Fruit fly (Drosophila melanogaster) whole organism, wandering third instar larva: ENCODE results near the gene CG43335.

ENCODE experiments used
- CG32264 ChIP-seq: fragments of 200-800 bp; sonication (Bioruptor generic); optimal IDR thresholded peaks from 2 replicates; lab custom pipeline; 2016; ENCODE audit warnings: missing biosample characterization, missing genetic modification characterization
- CG9705 ChIP-seq: fragments of 200-800 bp; sonication (Bioruptor generic); optimal IDR thresholded peaks from 2 replicates; lab custom pipeline; 2018; ENCODE audit warnings: missing biosample characterization, mild to moderate bottlenecking, missing genetic modification characterization
- Dfd ChIP-seq: fragments of >200 bp; optimal IDR thresholded peaks from 2 replicates; lab custom pipeline; 2017; ENCODE audit warnings: missing biosample characterization, missing genetic modification characterization
- Dif ChIP-seq: fragments of 200-275, 200-300 bp; sonication (Bioruptor generic); optimal IDR thresholded peaks from 2 replicates; lab custom pipeline; 2018; ENCODE audit warnings: missing biosample characterization, missing genetic modification characterization; ENCODE audit not compliant: partially characterized antibody
- HLH106 ChIP-seq: fragments of 200-800 bp; optimal IDR thresholded peaks from 3 replicates; lab custom pipeline; 2019; ENCODE audit warnings: missing biosample characterization, mild to moderate bottlenecking, missing genetic modification characterization, moderate library complexity
- Hnf4 ChIP-seq: fragments of 200-800 bp; sonication (Bioruptor generic); optimal IDR thresholded peaks from 2 replicates; lab custom pipeline; 2016; ENCODE audit warnings: missing biosample characterization, mild to moderate bottlenecking, missing genetic modification characterization
- Jra ChIP-seq: sonication (Bioruptor generic); optimal IDR thresholded peaks from 2 replicates; lab custom pipeline; 2016; ENCODE audit warnings: missing biosample characterization, missing genetic modification characterization
- Mio ChIP-seq: sonication (Bioruptor generic); optimal IDR thresholded peaks from 2 replicates; lab custom pipeline; 2016; ENCODE audit warnings: missing biosample characterization, missing genetic modification characterization
- Myc ChIP-seq: fragments of >200 bp; optimal IDR thresholded peaks from 2 replicates; lab custom pipeline; 2017
- N ChIP-seq: fragments of >200 bp; optimal IDR thresholded peaks from 2 replicates; lab custom pipeline; 2018; ENCODE audit warnings: missing biosample characterization, missing external identifiers, missing genetic modification characterization
- OdsH ChIP-seq: fragments of 200-800 bp; sonication (Bioruptor generic); optimal IDR thresholded peaks from 2 replicates; lab custom pipeline; 2016; ENCODE audit warnings: missing biosample characterization, mild to moderate bottlenecking, missing genetic modification characterization
- Rel ChIP-seq, 2 experiments: fragments of 200-800 bp; sonication (Bioruptor generic) in 1 of 2; optimal IDR thresholded peaks; 2 replicates in 1 of 2; 3 replicates in 1 of 2; lab custom pipeline; 2016 to 2019; ENCODE audit warnings: mild to moderate bottlenecking in 2 of 2, missing biosample characterization in 2 of 2, missing genetic modification characterization in 2 of 2, moderate library complexity in 1 of 2
- Sp1 ChIP-seq: fragments of 200-800 bp; sonication (Bioruptor generic); optimal IDR thresholded peaks from 3 replicates; lab custom pipeline; 2019; ENCODE audit warnings: missing biosample characterization, mild to moderate bottlenecking, missing genetic modification characterization, moderate library complexity
- br ChIP-seq: fragments of 200-800 bp; sonication (Bioruptor generic); optimal IDR thresholded peaks from 2 replicates; lab custom pipeline; 2016; ENCODE audit warnings: missing biosample characterization, missing genetic modification characterization
- brk ChIP-seq: fragments of 200-800 bp; sonication (Bioruptor generic); optimal IDR thresholded peaks from 2 replicates; lab custom pipeline; 2016; ENCODE audit warnings: missing biosample characterization, mild to moderate bottlenecking, missing genetic modification characterization
- dl ChIP-seq, 2 experiments: fragments of 175-275, 200-275 bp in 1 of 2; fragments of 200-275 bp in 1 of 2; sonication (Bioruptor generic); optimal IDR thresholded peaks; lab custom pipeline; 2018; ENCODE audit warnings: mild to moderate bottlenecking in 2 of 2, missing biosample characterization in 2 of 2, missing genetic modification characterization in 2 of 2, moderate library complexity in 2 of 2; ENCODE audit not compliant: partially characterized antibody in 2 of 2, insufficient read depth in 1 of 2
- dmrt93B ChIP-seq: fragments of 200-800 bp; sonication (Bioruptor generic); optimal IDR thresholded peaks from 2 replicates; lab custom pipeline; 2018; ENCODE audit warnings: missing biosample characterization, mild to moderate bottlenecking, missing genetic modification characterization
- dsf ChIP-seq: sonication (Bioruptor generic); optimal IDR thresholded peaks from 2 replicates; lab custom pipeline; 2016; ENCODE audit warnings: missing biosample characterization, missing genetic modification characterization, borderline replicate concordance
- ey ChIP-seq: fragments of 200-800 bp; sonication (Bioruptor generic); optimal IDR thresholded peaks from 2 replicates; lab custom pipeline; 2016; ENCODE audit warnings: missing biosample characterization, missing genetic modification characterization
- foxo ChIP-seq, 2 experiments: fragments of 200-800 bp; sonication (Bioruptor generic); optimal IDR thresholded peaks; 2 replicates in 1 of 2; 3 replicates in 1 of 2; lab custom pipeline; 2016 to 2017; ENCODE audit warnings: missing biosample characterization in 2 of 2, missing genetic modification characterization in 2 of 2
- fru ChIP-seq: fragments of 200-800 bp; sonication (Bioruptor generic); optimal IDR thresholded peaks from 3 replicates; lab custom pipeline; 2016; ENCODE audit warnings: missing biosample characterization, mild to moderate bottlenecking, missing genetic modification characterization
- h ChIP-seq: fragments of 200-800 bp; sonication (Bioruptor generic); optimal IDR thresholded peaks from 3 replicates; lab custom pipeline; 2016; ENCODE audit warnings: missing biosample characterization, mild to moderate bottlenecking, missing genetic modification characterization
- pan ChIP-seq: fragments of >200 bp; optimal IDR thresholded peaks from 2 replicates; lab custom pipeline; 2017
- psq ChIP-seq: fragments of 200-800 bp; sonication (Bioruptor generic); optimal IDR thresholded peaks from 3 replicates; lab custom pipeline; 2017; ENCODE audit warnings: missing biosample characterization, mild to moderate bottlenecking, missing genetic modification characterization, moderate library complexity
- rgr ChIP-seq: fragments of 200-800 bp; sonication (Bioruptor generic); optimal IDR thresholded peaks from 3 replicates; lab custom pipeline; 2016; ENCODE audit warnings: missing biosample characterization, mild to moderate bottlenecking, missing genetic modification characterization
- sage ChIP-seq: fragments of 200-800 bp; sonication (Bioruptor generic); optimal IDR thresholded peaks from 2 replicates; lab custom pipeline; 2016; ENCODE audit warnings: missing biosample characterization, mild to moderate bottlenecking, missing genetic modification characterization
- tai ChIP-seq: sonication (Bioruptor generic); optimal IDR thresholded peaks from 2 replicates; lab custom pipeline; 2016; ENCODE audit warnings: missing biosample characterization, missing genetic modification characterization
- usp ChIP-seq: fragments of >200 bp; optimal IDR thresholded peaks from 2 replicates; lab custom pipeline; 2017; ENCODE audit warnings: missing biosample characterization, missing genetic modification characterization
- woc ChIP-seq: sonication (Bioruptor generic); optimal IDR thresholded peaks from 2 replicates; lab custom pipeline; 2016; ENCODE audit warnings: missing biosample characterization, mild to moderate bottlenecking, missing genetic modification characterization

The CG43335 gene

dm6 chr3R:15636868-15637267, 1.6 kb downstream of the CG43335 start, which contains the start of gene CG43336:
CG43336 (plus strand) TSS chr3R:15637168.
- TF ChIP-seq brk: no peak
- no peak for TF ChIP-seq Dif (GFP tag; lab: Kevin White, UChicago)
- TF ChIP-seq OdsH (GFP tag; lab: Kevin White, UChicago): no peak
- TF ChIP-seq Jra (GFP tag; lab: Kevin White, UChicago): no peak
- TF ChIP-seq dmrt93B (GFP tag; lab: Kevin White, UChicago): no peak
- no peak for TF ChIP-seq CG9705 (GFP tag; lab: Kevin White, UChicago)
- TF ChIP-seq dl (GFP tag; optimal IDR thresholded peaks at IDR 0.05; lab: Kevin White, UChicago; ENCODE audit: insufficient read depth in 1 of 2, partially characterized antibody in 2 of 2): no peak
- no peak for TF ChIP-seq N (GFP tag; lab: Kevin White, UChicago)

- TF ChIP-seq rgr (GFP tag; lab: Kevin White, UChicago): no peak
- TF ChIP-seq HLH106 (tag; lab: Kevin White, UChicago): no peak
- TF ChIP-seq psq (GFP tag; lab: Kevin White, UChicago): no peak
- TF ChIP-seq dmrt93B (GFP tag; lab: Kevin White, UChicago): no peak
- TF ChIP-seq ey (GFP tag; lab: Kevin White, UChicago): no peak
- no peak for TF ChIP-seq Sp1 (GFP tag; lab: Kevin White, UChicago)
- TF ChIP-seq Mio (GFP tag; lab: Kevin White, UChicago): no peak
- TF ChIP-seq Dif (GFP tag; lab: Kevin White, UChicago): no peak
- TF ChIP-seq CG9705 (GFP tag; lab: Kevin White, UChicago): no peak
- no peak for TF ChIP-seq fru (GFP tag; lab: Kevin White, UChicago)
- TF ChIP-seq Dfd: no peak
- TF ChIP-seq Jra (GFP tag; lab: Kevin White, UChicago): no peak
- TF ChIP-seq CG32264 (GFP tag; lab: Kevin White, UChicago): no peak
- no peak for TF ChIP-seq woc (GFP tag; lab: Kevin White, UChicago)
- TF ChIP-seq brk: no peak
- no peak for TF ChIP-seq pan (lab: Kevin White, UChicago)
These were observed 4.7 kb downstream of the CG43335 start for dm6 chr3R:15640006-15640405.

dm6 chr3R:15641320-15641952, 6.2 kb downstream of the CG43335 start:
- TF ChIP-seq dmrt93B (GFP tag; lab: Kevin White, UChicago) (no peak), sage (no peak), Dif (GFP tag; lab: Kevin White, UChicago) (no peak), usp (GFP tag; lab: Kevin White, UChicago) (no peak), Sp1 (GFP tag; lab: Kevin White, UChicago) (no peak), Myc (lab: Kevin White, UChicago) (no peak)

- TF ChIP-seq Mio (GFP tag; lab: Kevin White, UChicago): no peak
- peak; percentile 67 for TF ChIP-seq br (GFP tag; lab: Kevin White, UChicago)
- no peak for TF ChIP-seq dsf (GFP tag; lab: Kevin White, UChicago)
- peak; percentile 69 for TF ChIP-seq Hnf4 (GFP tag; lab: Kevin White, UChicago)
- peak; percentile 4 to 68 for TF ChIP-seq foxo (GFP tag; optimal IDR thresholded peaks at IDR 0.05; lab: Kevin White, UChicago)
- peak; percentile 84 for TF ChIP-seq HLH106 (tag; lab: Kevin White, UChicago)
- peak; percentile 76 for TF ChIP-seq dmrt93B (GFP tag; lab: Kevin White, UChicago)
- peak; percentile 77 for TF ChIP-seq ey (GFP tag; lab: Kevin White, UChicago)
- TF ChIP-seq OdsH (GFP tag; lab: Kevin White, UChicago): peak; percentile 77
- peak; percentile 59 for TF ChIP-seq CG9705 (GFP tag; lab: Kevin White, UChicago)
- TF ChIP-seq N (GFP tag; lab: Kevin White, UChicago): no peak
- peak; percentile 38 for TF ChIP-seq Rel (GFP tag; optimal IDR thresholded peaks at IDR 0.05; lab: Kevin White, UChicago)
- peak; percentile 7 for TF ChIP-seq Rel (tag; optimal IDR thresholded peaks at IDR 0.05; lab: Kevin White, UChicago)
- peak; percentile 68 for TF ChIP-seq Sp1 (GFP tag; lab: Kevin White, UChicago)
- peak; percentile 51 for TF ChIP-seq CG32264 (GFP tag; lab: Kevin White, UChicago)
- peak; percentile 67 for TF ChIP-seq woc (GFP tag; lab: Kevin White, UChicago)
- peak; percentile 63 for TF ChIP-seq psq (GFP tag; lab: Kevin White, UChicago)
- TF ChIP-seq rgr (GFP tag; lab: Kevin White, UChicago): peak; percentile 68
- peak; percentile 26 for TF ChIP-seq tai (GFP tag; lab: Kevin White, UChicago)
- TF ChIP-seq usp (GFP tag; lab: Kevin White, UChicago): no peak
- TF ChIP-seq pan (lab: Kevin White, UChicago): no peak
- peak; percentile 58 for TF ChIP-seq h (GFP tag; lab: Kevin White, UChicago)
- TF ChIP-seq fru (GFP tag; lab: Kevin White, UChicago): peak; percentile 83
- TF ChIP-seq sage: peak; percentile 71
These were observed 7.5 kb downstream of the CG43335 start for dm6 chr3R:15642804-15643203.
